Worm (Caenorhabditis elegans) whole organism, midembryonic: ENCODE data around the gene uggt-1.

Experiments
- klf-2 ChIP-seq: fragments of 200-800 bp; sonication (Bioruptor generic); conservative IDR thresholded peaks from 2 replicates; pipeline ENCODE4 v1.3.6; 2022; ENCODE audit warnings: missing genetic modification reagents, missing genetic modification characterization, missing compliant biosample characterization
- tab-1 ChIP-seq: fragments of 200-800 bp; sonication (Bioruptor generic); IDR thresholded peaks from 2 replicates; pipeline ENCODE4 v1.3.6; 2022; ENCODE audit warnings: missing genetic modification characterization, missing compliant biosample characterization

ce11 chrX:7507141-7507540 is 6.4 kb upstream of the uggt-1 start:
- TF ChIP-seq klf-2 (GFP tag; lab: Robert Waterston, UW) (no peak), tab-1 (no peak)
